Fruit fly (Drosophila melanogaster) whole organism, embryonic: ENCODE measurements around the gene Srp14.

Source experiments
- Atf-2 ChIP-seq: fragments of 200-800 bp; sonication (Bioruptor generic); optimal IDR thresholded peaks from 2 replicates; lab custom pipeline; 2016; ENCODE audit warnings: missing biosample characterization, missing genetic modification characterization
- Bteb2 ChIP-seq: fragments of 200-800 bp; sonication (Bioruptor generic); optimal IDR thresholded peaks from 2 replicates; lab custom pipeline; 2016; ENCODE audit warnings: missing biosample characterization, missing genetic modification characterization
- CG10321 ChIP-seq: fragments of 200-800 bp; sonication (Bioruptor generic); IDR thresholded peaks from 2 replicates; pipeline ENCODE4 v1.3.6; 2022; ENCODE audit warnings: missing biosample characterization, missing genetic modification characterization
- CG11696 ChIP-seq: fragments of 200-800 bp; sonication (Bioruptor generic); IDR thresholded peaks from 2 replicates; pipeline ENCODE4 v1.3.6; 2022; ENCODE audit warnings: missing biosample characterization, missing genetic modification characterization
- CG11723 ChIP-seq: fragments of 200-800 bp; sonication (Bioruptor generic); optimal IDR thresholded peaks from 2 replicates; lab custom pipeline; 2017; ENCODE audit warnings: missing biosample characterization, mild to moderate bottlenecking, missing genetic modification characterization
- CG12942 ChIP-seq: fragments of 200-800 bp; sonication (Bioruptor generic); optimal IDR thresholded peaks from 3 replicates; lab custom pipeline; 2016; ENCODE audit warnings: missing biosample characterization, missing genetic modification characterization
- CG13775 ChIP-seq: fragments of 200-800 bp; sonication (Bioruptor generic); optimal IDR thresholded peaks from 3 replicates; lab custom pipeline; 2017; ENCODE audit warnings: missing biosample characterization, mild to moderate bottlenecking, missing genetic modification characterization
- CG14667 ChIP-seq: fragments of 200-800 bp; sonication (Bioruptor generic); IDR thresholded peaks from 2 replicates; pipeline ENCODE4 v1.3.6; 2022; ENCODE audit warnings: missing biosample characterization, missing genetic modification characterization
- CG1603 ChIP-seq: fragments of 200-800 bp; sonication (Bioruptor generic); optimal IDR thresholded peaks from 2 replicates; lab custom pipeline; 2019; ENCODE audit warnings: missing biosample characterization, mild to moderate bottlenecking, missing genetic modification characterization, moderate library complexity
- CG17385 ChIP-seq: fragments of 200-800 bp; sonication (Bioruptor generic); optimal IDR thresholded peaks from 3 replicates; lab custom pipeline; 2018; ENCODE audit warnings: missing biosample characterization, mild to moderate bottlenecking, missing genetic modification characterization
- CG2678 ChIP-seq: fragments of 200-800 bp; sonication (Bioruptor generic); optimal IDR thresholded peaks from 3 replicates; lab custom pipeline; 2019; ENCODE audit warnings: missing biosample characterization, mild to moderate bottlenecking, missing genetic modification characterization, moderate library complexity
- CG4328 ChIP-seq: fragments of 200-800 bp; sonication (Bioruptor generic); optimal IDR thresholded peaks from 3 replicates; lab custom pipeline; 2017; ENCODE audit warnings: missing biosample characterization, missing genetic modification reagents, missing genetic modification characterization
- CG8089 ChIP-seq: fragments of 200-800 bp; sonication (Bioruptor generic); optimal IDR thresholded peaks from 3 replicates; lab custom pipeline; 2016; ENCODE audit warnings: missing biosample characterization, missing genetic modification characterization
- CG8359 ChIP-seq: fragments of 200-800 bp; sonication (Bioruptor generic); optimal IDR thresholded peaks from 2 replicates; lab custom pipeline; 2017; ENCODE audit warnings: missing biosample characterization, mild to moderate bottlenecking, missing genetic modification characterization, borderline replicate concordance
- CG9437 ChIP-seq: fragments of 200-800 bp; sonication (Bioruptor generic); optimal IDR thresholded peaks from 2 replicates; lab custom pipeline; 2018; ENCODE audit warnings: missing biosample characterization, mild to moderate bottlenecking, missing genetic modification characterization
- CG9609 ChIP-seq: fragments of 200-800 bp; sonication (Bioruptor generic); optimal IDR thresholded peaks from 3 replicates; lab custom pipeline; 2016; ENCODE audit warnings: missing biosample characterization, missing genetic modification characterization
- CG9876 ChIP-seq: fragments of 200-800 bp; sonication (Bioruptor generic); optimal IDR thresholded peaks from 2 replicates; lab custom pipeline; 2016; ENCODE audit warnings: missing biosample characterization, missing genetic modification characterization
- CoRest ChIP-seq: fragments of 200-800 bp; sonication (Bioruptor generic); optimal IDR thresholded peaks from 3 replicates; lab custom pipeline; 2018; ENCODE audit warnings: missing biosample characterization, mild to moderate bottlenecking, missing genetic modification characterization, moderate library complexity
- D19B ChIP-seq: fragments of 200-800 bp; sonication (Bioruptor generic); optimal IDR thresholded peaks from 2 replicates; lab custom pipeline; 2017; ENCODE audit warnings: missing biosample characterization, mild to moderate bottlenecking, missing genetic modification characterization
- Ets65A ChIP-seq: fragments of 200-800 bp; sonication (Bioruptor generic); peaks from one replicate; lab custom pipeline; 2016; ENCODE audit warnings: missing biosample characterization, missing genetic modification characterization
- HHEX ChIP-seq: fragments of 200-800 bp; sonication (Bioruptor generic); optimal IDR thresholded peaks from 3 replicates; lab custom pipeline; 2017; ENCODE audit warnings: missing biosample characterization, mild to moderate bottlenecking, missing genetic modification characterization, missing genetic modification reagents
- HLHmδ ChIP-seq: fragments of 200-800 bp; sonication (Bioruptor generic); optimal IDR thresholded peaks from 2 replicates; lab custom pipeline; 2018; ENCODE audit warnings: missing biosample characterization, mild to moderate bottlenecking, missing genetic modification characterization, moderate library complexity
- HmgD ChIP-seq: fragments of 200-800 bp; sonication (Bioruptor generic); optimal IDR thresholded peaks from 3 replicates; lab custom pipeline; 2016; ENCODE audit warnings: missing biosample characterization, missing genetic modification characterization
- MESR4 ChIP-seq: fragments of 200-800 bp; sonication (Bioruptor generic); optimal IDR thresholded peaks from 2 replicates; lab custom pipeline; 2018; ENCODE audit warnings: missing biosample characterization, mild to moderate bottlenecking, missing genetic modification characterization, moderate library complexity
- Meics ChIP-seq: fragments of 200-800 bp; sonication (Bioruptor generic); optimal IDR thresholded peaks from 2 replicates; lab custom pipeline; 2017; ENCODE audit warnings: missing biosample characterization, mild to moderate bottlenecking, missing genetic modification characterization
- NFAT ChIP-seq: fragments of 200-800 bp; sonication (Bioruptor generic); IDR thresholded peaks from 2 replicates; pipeline ENCODE4 v1.3.6; 2022; ENCODE audit warnings: missing biosample characterization, missing genetic modification characterization
- Trl ChIP-seq, 3 experiments: fragments of >200 bp in 2 of 3; fragments of 200-800 bp in 1 of 3; sonication (Bioruptor generic) in 1 of 3; optimal IDR thresholded peaks; 2 replicates in 1 of 3; 3 replicates in 2 of 3; lab custom pipeline; 2016 to 2017; ENCODE audit warnings: missing biosample characterization in 1 of 3, missing genetic modification characterization in 1 of 3
- Usf ChIP-seq: fragments of 200-800 bp; sonication (Bioruptor generic); optimal IDR thresholded peaks from 2 replicates; lab custom pipeline; 2017; ENCODE audit warnings: missing genotype, missing biosample characterization, missing genetic modification characterization
- ac ChIP-seq: fragments of 200-800 bp; sonication (Bioruptor generic); optimal IDR thresholded peaks from 3 replicates; lab custom pipeline; 2017; ENCODE audit warnings: missing biosample characterization, mild to moderate bottlenecking, missing genetic modification characterization
- al ChIP-seq: fragments of 200-800 bp; sonication (Bioruptor generic); IDR thresholded peaks from 2 replicates; pipeline ENCODE4 v1.3.6; 2022; ENCODE audit warnings: missing biosample characterization, missing genetic modification characterization
- chm ChIP-seq: fragments of 200-800 bp; sonication (Bioruptor generic); IDR thresholded peaks from 2 replicates; pipeline ENCODE4 v1.3.6; 2022; ENCODE audit warnings: missing biosample characterization, missing genetic modification characterization
- dimm ChIP-seq: fragments of 200-800 bp; sonication (Bioruptor generic); IDR thresholded peaks from 2 replicates; pipeline ENCODE4 v1.3.6; 2022; ENCODE audit warnings: missing biosample characterization, missing genetic modification characterization
- dm ChIP-seq: fragments of 200-800 bp; sonication (Bioruptor generic); optimal IDR thresholded peaks from 3 replicates; lab custom pipeline; 2016; ENCODE audit warnings: missing biosample characterization, missing genetic modification characterization
- exex ChIP-seq: fragments of 200-800 bp; sonication (Bioruptor generic); optimal IDR thresholded peaks from 4 replicates; lab custom pipeline; 2018; ENCODE audit warnings: missing biosample characterization, mild to moderate bottlenecking, missing genetic modification characterization, moderate library complexity
- fru ChIP-seq: fragments of >200 bp; optimal IDR thresholded peaks from 2 replicates; lab custom pipeline; 2017
- her ChIP-seq: fragments of 200-800 bp; sonication (Bioruptor generic); optimal IDR thresholded peaks from 2 replicates; lab custom pipeline; 2016; ENCODE audit warnings: missing biosample characterization, missing genetic modification characterization
- kni ChIP-seq: fragments of 200-800 bp; sonication (Bioruptor generic); optimal IDR thresholded peaks from 3 replicates; lab custom pipeline; 2017; ENCODE audit warnings: mild to moderate bottlenecking, missing biosample characterization, missing genetic modification reagents, missing genetic modification characterization
- lola ChIP-seq, 3 experiments: fragments of >200 bp in 2 of 3; fragments of 200-800 bp in 1 of 3; sonication (Bioruptor generic) in 1 of 3; optimal IDR thresholded peaks; 2 replicates each; lab custom pipeline; 2017 to 2019; ENCODE audit warnings: missing biosample characterization in 3 of 3, missing genetic modification characterization in 3 of 3, mild to moderate bottlenecking in 1 of 3, moderate library complexity in 1 of 3
- odd ChIP-seq: fragments of 200-800 bp; sonication (Bioruptor generic); optimal IDR thresholded peaks from 2 replicates; lab custom pipeline; 2017; ENCODE audit warnings: missing biosample characterization, mild to moderate bottlenecking, missing genetic modification characterization
- pzg ChIP-seq: fragments of 200-800 bp; sonication (Bioruptor generic); optimal IDR thresholded peaks from 3 replicates; lab custom pipeline; 2018; ENCODE audit warnings: missing biosample characterization, mild to moderate bottlenecking, missing genetic modification characterization, moderate library complexity
- row ChIP-seq: fragments of 200-800 bp; sonication (Bioruptor generic); IDR thresholded peaks from 3 replicates; pipeline ENCODE4 v1.3.6; 2022; ENCODE audit warnings: missing biosample characterization, missing genetic modification characterization
- sc ChIP-seq, 3 experiments: fragments of >200 bp in 2 of 3; fragments of 200-800 bp in 1 of 3; sonication (Bioruptor generic) in 1 of 3; optimal IDR thresholded peaks; 2 replicates in 2 of 3; 3 replicates in 1 of 3; lab custom pipeline; 2017; ENCODE audit warnings: mild to moderate bottlenecking in 1 of 3, missing biosample characterization in 1 of 3, missing genetic modification characterization in 1 of 3, missing genetic modification reagents in 1 of 3
- tap ChIP-seq: fragments of 200-800 bp; optimal IDR thresholded peaks from 3 replicates; lab custom pipeline; 2019; ENCODE audit warnings: missing biosample characterization, mild to moderate bottlenecking, missing genetic modification characterization, moderate library complexity
- trem ChIP-seq: fragments of 200-800 bp; optimal IDR thresholded peaks from 3 replicates; lab custom pipeline; 2019; ENCODE audit warnings: missing biosample characterization, mild to moderate bottlenecking, missing genetic modification characterization, moderate library complexity
- twi ChIP-seq: fragments of 200-800 bp; optimal IDR thresholded peaks from 2 replicates; lab custom pipeline; 2019; ENCODE audit warnings: missing biosample characterization, mild to moderate bottlenecking, missing genetic modification characterization, moderate library complexity
- unpg ChIP-seq: fragments of 200-800 bp; sonication (Bioruptor generic); optimal IDR thresholded peaks from 3 replicates; lab custom pipeline; 2018; ENCODE audit warnings: missing biosample characterization, mild to moderate bottlenecking, missing genetic modification characterization, moderate library complexity
- wdn ChIP-seq: fragments of 200-800 bp; sonication (Bioruptor generic); IDR thresholded peaks from 2 replicates; pipeline ENCODE4 v1.3.6; 2022; ENCODE audit warnings: missing biosample characterization, missing genetic modification characterization

The Srp14 gene

dm6 chr3R:20594194-20595144, 14.6 kb downstream of the Srp14 start (continued):
- TF ChIP-seq ac, result peak; percentile 91
- TF ChIP-seq fru (lab: Kevin White, UChicago), result no peak
- TF ChIP-seq NFAT (GFP tag; lab: Robert Waterston, UW), result 0 out of 2 replicates have a peak, but pooled peaks have one; percentile 8
- peak in 1 of 3 experiments; percentile 98 for TF ChIP-seq lola (GFP tag; optimal IDR thresholded peaks at IDR 0.05; lab: Kevin White, UChicago)
- peak; percentile 66 for TF ChIP-seq CG11723
- TF ChIP-seq HHEX (GFP tag; lab: Kevin White, UChicago), result peak; percentile 80
- TF ChIP-seq twi (tag; lab: Kevin White, UChicago), result peak; percentile 81
- peak; percentile 95 for TF ChIP-seq CG2678 (tag; lab: Kevin White, UChicago)
- TF ChIP-seq MESR4, result no peak
- peak; percentile 87 for TF ChIP-seq Meics (GFP tag; lab: Kevin White, UChicago)
- TF ChIP-seq dm, result no peak
- TF ChIP-seq CG9609 (GFP tag; lab: Kevin White, UChicago), result no peak
- peak; percentile 73 for TF ChIP-seq Ets65A (GFP tag; lab: Kevin White, UChicago)
- TF ChIP-seq HLHmδ (GFP tag; lab: Kevin White, UChicago), result peak; percentile 78
- TF ChIP-seq HmgD (GFP tag; lab: Kevin White, UChicago), result no peak
- TF ChIP-seq sc (optimal IDR thresholded peaks at IDR 0.05; lab: Kevin White, UChicago), result no peak
- peak; percentile 87 for TF ChIP-seq sc (GFP tag; optimal IDR thresholded peaks at IDR 0.05; lab: Kevin White, UChicago)
- peak; percentile 46; the same call in 1 of the 2 replicates for TF ChIP-seq wdn (GFP tag; lab: Robert Waterston, UW)
- TF ChIP-seq pzg (GFP tag; lab: Kevin White, UChicago), result no peak
- TF ChIP-seq CG8089, result no peak
- no peak for TF ChIP-seq D19B (GFP tag; lab: Kevin White, UChicago)
- 0 out of 2 replicates have a peak, but pooled peaks have one; percentile 23 for TF ChIP-seq CG11696 (GFP tag; lab: Robert Waterston, UW)
- peak; percentile 43; the same call in 1 of the 2 replicates for TF ChIP-seq al
- peak; percentile 23 for TF ChIP-seq kni
- peak; percentile 85 for TF ChIP-seq CG13775 (GFP tag; lab: Kevin White, UChicago)
- peak; percentile 95 for TF ChIP-seq CoRest
- TF ChIP-seq her (GFP tag; lab: Kevin White, UChicago), result no peak
- TF ChIP-seq odd (GFP tag; lab: Kevin White, UChicago), result peak; percentile 85
- TF ChIP-seq tap (tag; lab: Kevin White, UChicago), result peak; percentile 84
- TF ChIP-seq unpg (GFP tag; lab: Kevin White, UChicago), result peak; percentile 94
- TF ChIP-seq exex, result peak; percentile 17
- peak; percentile 62 for TF ChIP-seq CG12942 (GFP tag; lab: Kevin White, UChicago)
- TF ChIP-seq CG9437, result peak; percentile 85
- TF ChIP-seq Atf-2 (GFP tag; lab: Kevin White, UChicago), result no peak
- TF ChIP-seq dimm, result no peak
- TF ChIP-seq CG8359 (GFP tag; lab: Kevin White, UChicago), result peak; percentile 69
- peak in 1 of 2 experiments; percentile 74 for TF ChIP-seq Trl (optimal IDR thresholded peaks at IDR 0.05; lab: Kevin White, UChicago)
- no peak for TF ChIP-seq Trl (GFP tag; optimal IDR thresholded peaks at IDR 0.05; lab: Kevin White, UChicago)
- TF ChIP-seq CG9876 (GFP tag; lab: Kevin White, UChicago), result no peak
- TF ChIP-seq CG4328 (GFP tag; lab: Kevin White, UChicago), result peak; percentile 83
- TF ChIP-seq Bteb2, result no peak
- peak; percentile 90 for TF ChIP-seq trem (tag; lab: Kevin White, UChicago)
- TF ChIP-seq CG1603, result peak; percentile 54
- peak; percentile 73 for TF ChIP-seq row
- peak; percentile 56; the same call in 1 of the 2 replicates for TF ChIP-seq chm (GFP tag; lab: Robert Waterston, UW)
- TF ChIP-seq CG14667 (GFP tag; lab: Robert Waterston, UW), result peak; percentile 79
- peak; percentile 82 for TF ChIP-seq CG17385 (GFP tag; lab: Kevin White, UChicago)
- no peak for TF ChIP-seq CG10321
- peak; percentile 84 for TF ChIP-seq Usf (GFP tag; lab: Kevin White, UChicago)
